Fruit fly (Drosophila melanogaster) whole organism, pupa: ENCODE results near the gene cocoon.

Source experiments
- CG10348 ChIP-seq: fragments of 200-800 bp; sonication (Bioruptor generic); IDR thresholded peaks from 2 replicates; pipeline ENCODE4 v1.3.6; 2022; ENCODE audit warnings: missing biosample characterization, missing genetic modification characterization
- CG12605 ChIP-seq: fragments of 200-800 bp; sonication (Bioruptor generic); IDR thresholded peaks from 2 replicates; pipeline ENCODE4 v1.3.6; 2022; ENCODE audit warnings: missing biosample characterization, missing genetic modification characterization
- CG13204 ChIP-seq: fragments of 200-800 bp; sonication (Bioruptor generic); optimal IDR thresholded peaks from 2 replicates; lab custom pipeline; 2018; ENCODE audit warnings: missing biosample characterization, mild to moderate bottlenecking, missing genetic modification characterization, moderate library complexity
- CG14655 ChIP-seq: fragments of 200-800 bp; sonication (Bioruptor generic); optimal IDR thresholded peaks from 3 replicates; lab custom pipeline; 2017; ENCODE audit warnings: mild to moderate bottlenecking, missing biosample characterization, missing genetic modification reagents, missing genetic modification characterization
- CG15710 ChIP-seq: fragments of 200-800 bp; sonication (Bioruptor generic); optimal IDR thresholded peaks from 2 replicates; lab custom pipeline; 2018; ENCODE audit warnings: missing biosample characterization, mild to moderate bottlenecking, missing genetic modification characterization, moderate library complexity
- CG17806 ChIP-seq: fragments of 200-800 bp; sonication (Bioruptor generic); optimal IDR thresholded peaks from 2 replicates; lab custom pipeline; 2018; ENCODE audit warnings: missing biosample characterization, mild to moderate bottlenecking, missing genetic modification characterization, moderate library complexity
- CG32121 ChIP-seq: fragments of 200-800 bp; sonication (Bioruptor generic); IDR thresholded peaks from 2 replicates; pipeline ENCODE4 v1.3.6; 2022; ENCODE audit warnings: missing biosample characterization, missing genetic modification characterization
- CG34367 ChIP-seq: fragments of 200-800 bp; sonication (Bioruptor generic); optimal IDR thresholded peaks from 2 replicates; lab custom pipeline; 2018; ENCODE audit warnings: missing biosample characterization, mild to moderate bottlenecking, missing genetic modification characterization
- CG4496 ChIP-seq: fragments of 200-800 bp; sonication (Bioruptor generic); IDR thresholded peaks from 3 replicates; pipeline ENCODE4 v1.3.6; 2022; ENCODE audit warnings: missing biosample characterization, missing genetic modification characterization
- CG8159 ChIP-seq: fragments of 200-800 bp; sonication (Bioruptor generic); optimal IDR thresholded peaks from 3 replicates; lab custom pipeline; 2018; ENCODE audit warnings: missing biosample characterization, mild to moderate bottlenecking, missing genetic modification characterization, moderate library complexity
- CG8301 ChIP-seq: fragments of 200-800 bp; sonication (Bioruptor generic); optimal IDR thresholded peaks from 2 replicates; lab custom pipeline; 2018; ENCODE audit warnings: missing biosample characterization, mild to moderate bottlenecking, missing genetic modification characterization
- CG9948 ChIP-seq: fragments of 200-800 bp; sonication (Bioruptor generic); optimal IDR thresholded peaks from 2 replicates; lab custom pipeline; 2018; ENCODE audit warnings: missing biosample characterization, mild to moderate bottlenecking, missing genetic modification characterization, moderate library complexity
- D1 ChIP-seq: fragments of 200-800 bp; sonication (Bioruptor generic); optimal IDR thresholded peaks from 2 replicates; lab custom pipeline; 2018; ENCODE audit warnings: missing biosample characterization, mild to moderate bottlenecking, missing genetic modification characterization, moderate library complexity
- EcR ChIP-seq: fragments of 200-800 bp; sonication (Bioruptor generic); optimal IDR thresholded peaks from 3 replicates; lab custom pipeline; 2019; ENCODE audit warnings: missing biosample characterization, missing genetic modification characterization, mild to moderate bottlenecking, moderate library complexity, missing genetic modification reagents
- Ets98B ChIP-seq: fragments of 200-800 bp; sonication (Bioruptor generic); IDR thresholded peaks from 2 replicates; pipeline ENCODE4 v1.3.6; 2022; ENCODE audit warnings: missing biosample characterization, missing genetic modification characterization
- Pif1A ChIP-seq: fragments of 200-800 bp; sonication (Bioruptor generic); optimal IDR thresholded peaks from 3 replicates; lab custom pipeline; 2016; ENCODE audit warnings: missing biosample characterization, missing genetic modification characterization
- Pif1B ChIP-seq: fragments of 200-800 bp; sonication (Bioruptor generic); optimal IDR thresholded peaks from 3 replicates; lab custom pipeline; 2016; ENCODE audit warnings: missing biosample characterization, missing genetic modification characterization
- Snoo ChIP-seq: fragments of 200-800 bp; sonication (Bioruptor generic); optimal IDR thresholded peaks from 3 replicates; lab custom pipeline; 2017; ENCODE audit warnings: missing biosample characterization, mild to moderate bottlenecking, missing genetic modification characterization, inconsistent platforms
- fd96Ca ChIP-seq: fragments of 200-800 bp; sonication (Bioruptor generic); IDR thresholded peaks from 3 replicates; pipeline ENCODE4 v1.3.6; 2022; ENCODE audit warnings: missing biosample characterization, missing genetic modification characterization
- gl ChIP-seq: fragments of 200-800 bp; sonication (Bioruptor generic); optimal IDR thresholded peaks from 2 replicates; lab custom pipeline; 2018; ENCODE audit warnings: missing biosample characterization, mild to moderate bottlenecking, missing genetic modification characterization
- rn ChIP-seq: fragments of 200-800 bp; sonication (Bioruptor generic); IDR thresholded peaks from 2 replicates; pipeline ENCODE4 v1.3.6; 2022; ENCODE audit warnings: missing biosample characterization, missing genetic modification characterization

Gene cocoon

dm6 chr3L:15507148-15507896, 33.4 kb upstream of the cocoon start:
- TF ChIP-seq Snoo (tag; lab: Kevin White, UChicago), result no peak
- peak; percentile 66 for TF ChIP-seq EcR (GFP tag; lab: Kevin White, UChicago)
- TF ChIP-seq CG32121 (GFP tag; lab: Robert Waterston, UW), result 0 out of 2 replicates have a peak, but pooled peaks have one; percentile 28

- no peak for TF ChIP-seq Ets98B (GFP tag; lab: Robert Waterston, UW)
- no peak for TF ChIP-seq CG15710 (tag; lab: Kevin White, UChicago)
- no peak for TF ChIP-seq Snoo (tag; lab: Kevin White, UChicago)
- TF ChIP-seq gl (tag; lab: Kevin White, UChicago), result no peak
- no peak for TF ChIP-seq CG10348 (GFP tag; lab: Robert Waterston, UW)
- TF ChIP-seq D1 (tag; lab: Kevin White, UChicago), result no peak
- no peak for TF ChIP-seq fd96Ca
- no peak for TF ChIP-seq CG4496
- no peak for TF ChIP-seq CG32121 (GFP tag; lab: Robert Waterston, UW)
- TF ChIP-seq CG34367 (tag; lab: Kevin White, UChicago), result no peak
- no peak for TF ChIP-seq Pif1A
- TF ChIP-seq CG17806 (tag; lab: Kevin White, UChicago), result no peak
- TF ChIP-seq CG8301 (tag; lab: Kevin White, UChicago), result no peak
- TF ChIP-seq rn (GFP tag; lab: Robert Waterston, UW), result no peak
- TF ChIP-seq CG8159 (tag; lab: Kevin White, UChicago), result no peak
- no peak for TF ChIP-seq CG13204
- TF ChIP-seq CG9948 (tag; lab: Kevin White, UChicago), result no peak
- no peak for TF ChIP-seq Pif1B (GFP tag; lab: Kevin White, UChicago)
- TF ChIP-seq CG12605 (GFP tag; lab: Robert Waterston, UW), result no peak
- no peak for TF ChIP-seq EcR (GFP tag; lab: Kevin White, UChicago)
These were observed 32.4 kb upstream of the cocoon start for dm6 chr3L:15506174-15506926.

- TF ChIP-seq CG12605 (GFP tag; lab: Robert Waterston, UW) (no peak), CG17806 (tag; lab: Kevin White, UChicago) (no peak), rn (GFP tag; lab: Robert Waterston, UW) (no peak), gl (tag; lab: Kevin White, UChicago) (no peak), Pif1B (GFP tag; lab: Kevin White, UChicago) (no peak), Snoo (tag; lab: Kevin White, UChicago) (no peak)
These were observed 30.8 kb upstream of the cocoon start, which contains the start of gene CG7857 for dm6 chr3L:15504687-15505086. CG7857 (minus strand) TSS chr3L:15504894.

- TF ChIP-seq CG17806 (tag; lab: Kevin White, UChicago) (no peak), CG12605 (GFP tag; lab: Robert Waterston, UW) (no peak), CG32121 (GFP tag; lab: Robert Waterston, UW) (no peak), gl (tag; lab: Kevin White, UChicago) (no peak), CG10348 (GFP tag; lab: Robert Waterston, UW) (no peak), CG14655 (GFP tag; lab: Kevin White, UChicago) (no peak), CG9948 (tag; lab: Kevin White, UChicago) (no peak), rn (GFP tag; lab: Robert Waterston, UW) (no peak), D1 (tag; lab: Kevin White, UChicago) (no peak), Snoo (tag; lab: Kevin White, UChicago) (no peak), fd96Ca (no peak), Pif1A (no peak)
These were observed 28.3 kb upstream of the cocoon start for dm6 chr3L:15502256-15502655.

- TF ChIP-seq CG14655 (GFP tag; lab: Kevin White, UChicago), result no peak
- TF ChIP-seq CG13204, result no peak
- no peak for TF ChIP-seq CG34367 (tag; lab: Kevin White, UChicago)
- TF ChIP-seq D1 (tag; lab: Kevin White, UChicago), result no peak
- TF ChIP-seq Ets98B (GFP tag; lab: Robert Waterston, UW), result no peak
- no peak for TF ChIP-seq EcR (GFP tag; lab: Kevin White, UChicago)
- TF ChIP-seq rn (GFP tag; lab: Robert Waterston, UW), result no peak
- no peak for TF ChIP-seq fd96Ca
- no peak for TF ChIP-seq gl (tag; lab: Kevin White, UChicago)
- TF ChIP-seq CG8159 (tag; lab: Kevin White, UChicago), result no peak
- no peak for TF ChIP-seq CG4496
- TF ChIP-seq CG32121 (GFP tag; lab: Robert Waterston, UW), result no peak
- TF ChIP-seq CG15710 (tag; lab: Kevin White, UChicago), result no peak
- no peak for TF ChIP-seq Pif1A
- TF ChIP-seq CG17806 (tag; lab: Kevin White, UChicago), result no peak
- no peak for TF ChIP-seq CG9948 (tag; lab: Kevin White, UChicago)
- TF ChIP-seq CG8301 (tag; lab: Kevin White, UChicago), result no peak
- no peak for TF ChIP-seq CG10348 (GFP tag; lab: Robert Waterston, UW)
- no peak for TF ChIP-seq CG12605 (GFP tag; lab: Robert Waterston, UW)
- no peak for TF ChIP-seq Pif1B (GFP tag; lab: Kevin White, UChicago)
These were observed 27.7 kb upstream of the cocoon start for dm6 chr3L:15501646-15501972.
